Worm (Caenorhabditis elegans) whole organism, L3 larva: ENCODE results near the gene T22B7.7.

Source experiments
- aly-2 ChIP-seq: fragments of 150-350 bp; optimal IDR thresholded peaks from 2 replicates; lab custom pipeline; 2014; ENCODE audit warnings: missing biosample characterization, missing genetic modification characterization
- lin-39 ChIP-seq: fragments of 150-350 bp; optimal IDR thresholded peaks from 2 replicates; lab custom pipeline; 2018; ENCODE audit warnings: missing biosample characterization, missing genetic modification reagents, missing genetic modification characterization
- mdl-1 ChIP-seq: fragments of 150-350 bp; optimal IDR thresholded peaks from 2 replicates; lab custom pipeline; 2014; ENCODE audit warnings: missing biosample characterization, missing genetic modification characterization
- nhr-11 ChIP-seq: fragments of 150-350 bp; optimal IDR thresholded peaks from 2 replicates; lab custom pipeline; 2014; ENCODE audit warnings: missing biosample characterization, missing genetic modification characterization
- nhr-25 ChIP-seq: sonication (generic microtip); optimal IDR thresholded peaks from 2 replicates; lab custom pipeline; 2017; ENCODE audit warnings: missing biosample characterization, missing genetic modification characterization
- nhr-28 ChIP-seq: fragments of 150-350 bp; optimal IDR thresholded peaks from 2 replicates; lab custom pipeline; 2014; ENCODE audit warnings: missing biosample characterization, missing genetic modification characterization
- nhr-77 ChIP-seq: fragments of 150-350 bp; optimal IDR thresholded peaks from 2 replicates; lab custom pipeline; 2014; ENCODE audit warnings: missing biosample characterization, missing genetic modification characterization
- pqm-1 ChIP-seq: fragments of 150-350 bp; optimal IDR thresholded peaks from 2 replicates; lab custom pipeline; 2017; ENCODE audit warnings: missing biosample characterization, missing genetic modification characterization, inconsistent platforms
- skn-1 ChIP-seq: fragments of 150-350 bp; optimal IDR thresholded peaks from 2 replicates; lab custom pipeline; 2014; ENCODE audit warnings: missing biosample characterization, missing genetic modification characterization
- snpc-4 ChIP-seq: fragments of 150-350 bp; optimal IDR thresholded peaks from 2 replicates; lab custom pipeline; 2014; ENCODE audit warnings: missing biosample characterization, missing genetic modification characterization
- tbx-2 ChIP-seq: sonication (generic microtip); optimal IDR thresholded peaks from 2 replicates; lab custom pipeline; 2016; ENCODE audit warnings: mild to moderate bottlenecking, missing genetic modification characterization, missing compliant biosample characterization
- unc-62 ChIP-seq: fragments of 150-350 bp; sonication (generic microtip); optimal IDR thresholded peaks from 4 replicates; lab custom pipeline; 2014; ENCODE audit warnings: missing biosample characterization, missing genetic modification reagents, missing genetic modification characterization
- ztf-11 ChIP-seq: fragments of 150-350 bp; optimal IDR thresholded peaks from 2 replicates; lab custom pipeline; 2014; ENCODE audit warnings: missing biosample characterization, missing genetic modification characterization

DNA sequence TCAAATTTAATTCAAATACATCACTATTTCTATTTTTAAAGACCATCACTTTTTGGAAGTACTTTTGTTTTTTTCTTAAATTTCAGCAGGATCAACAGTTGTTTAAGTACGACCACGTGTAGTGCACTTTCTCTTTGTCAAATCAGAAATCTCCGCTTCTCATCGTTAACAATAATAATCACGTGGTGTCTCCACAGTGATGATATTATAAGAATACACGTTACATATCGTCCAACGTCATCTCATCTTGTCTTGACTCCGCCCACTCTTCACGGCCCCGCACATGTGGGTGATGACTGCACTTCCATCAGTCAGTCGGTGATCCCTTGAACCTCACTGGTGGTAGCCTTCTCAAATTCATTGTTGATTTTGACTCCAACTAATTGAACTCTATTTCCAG, 23.9 kb downstream of the T22B7.7 start, which contains the start of gene argn-1:
- no peak for TF ChIP-seq skn-1 (tag; lab: Kevin White, UChicago)
- TF ChIP-seq nhr-25 (tag; lab: Kevin White, UChicago) = peak; percentile 86
- TF ChIP-seq nhr-28 = no peak
- no peak for TF ChIP-seq aly-2 (tag; lab: Kevin White, UChicago)
- TF ChIP-seq mdl-1 (tag; lab: Kevin White, UChicago) = no peak
- no peak for TF ChIP-seq nhr-11 (tag; lab: Kevin White, UChicago)
- no peak for TF ChIP-seq tbx-2 (tag; lab: Kevin White, UChicago)
- TF ChIP-seq unc-62 = no peak
- no peak for TF ChIP-seq pqm-1 (tag; lab: Kevin White, UChicago)
- no peak for TF ChIP-seq nhr-77 (tag; lab: Kevin White, UChicago)
- no peak for TF ChIP-seq ztf-11 (tag; lab: Kevin White, UChicago)
- TF ChIP-seq snpc-4 (tag; lab: Kevin White, UChicago) = no peak
- no peak for TF ChIP-seq lin-39 (tag; lab: Kevin White, UChicago)
